Fruit fly (Drosophila melanogaster) whole organism, embryonic: Measurements from ENCODE around the gene atl.

Experiments used
- Asciz ChIP-seq: fragments of 200-800 bp; sonication (Bioruptor generic); optimal IDR thresholded peaks from 2 replicates; lab custom pipeline; 2017; ENCODE audit warnings: missing biosample characterization, mild to moderate bottlenecking, missing genetic modification characterization, missing genetic modification reagents
- CG1529 ChIP-seq: fragments of 200-800 bp; sonication (Bioruptor generic); optimal IDR thresholded peaks from 3 replicates; lab custom pipeline; 2018; ENCODE audit warnings: missing biosample characterization, missing genetic modification characterization
- CG3281 ChIP-seq: fragments of 200-800 bp; sonication (Bioruptor generic); optimal IDR thresholded peaks from 3 replicates; lab custom pipeline; 2017; ENCODE audit warnings: missing biosample characterization, mild to moderate bottlenecking, missing genetic modification characterization
- CG4424 ChIP-seq: fragments of 200-800 bp; sonication (Bioruptor generic); optimal IDR thresholded peaks from 3 replicates; lab custom pipeline; 2016; ENCODE audit warnings: missing biosample characterization, missing genetic modification characterization
- CG8478 ChIP-seq: fragments of >200 bp; optimal IDR thresholded peaks from 2 replicates; lab custom pipeline; 2018
- CoRest ChIP-seq: fragments of 200-800 bp; sonication (Bioruptor generic); optimal IDR thresholded peaks from 3 replicates; lab custom pipeline; 2018; ENCODE audit warnings: missing biosample characterization, mild to moderate bottlenecking, missing genetic modification characterization, moderate library complexity
- Elba2 ChIP-seq: fragments of 200-800 bp; sonication (Bioruptor generic); optimal IDR thresholded peaks from 3 replicates; lab custom pipeline; 2016; ENCODE audit warnings: missing biosample characterization, missing genetic modification characterization
- H15 ChIP-seq: fragments of 200-800 bp; sonication (Bioruptor generic); IDR thresholded peaks from 3 replicates; pipeline ENCODE4 v1.3.6; 2022; ENCODE audit warnings: missing biosample characterization, missing genetic modification characterization
- Sox102F ChIP-seq: fragments of 200-800 bp; sonication (Bioruptor generic); optimal IDR thresholded peaks from 2 replicates; lab custom pipeline; 2018; ENCODE audit warnings: missing biosample characterization, mild to moderate bottlenecking, missing genetic modification characterization, moderate library complexity
- bigmax ChIP-seq: fragments of 200-800 bp; sonication (Bioruptor generic); optimal IDR thresholded peaks from 2 replicates; lab custom pipeline; 2018; ENCODE audit warnings: missing biosample characterization, mild to moderate bottlenecking, missing genetic modification characterization
- lmd ChIP-seq: fragments of 200-800 bp; sonication (Bioruptor generic); IDR thresholded peaks from 2 replicates; pipeline ENCODE4 v1.3.6; 2022; ENCODE audit warnings: missing biosample characterization, missing genetic modification characterization
- luna ChIP-seq: fragments of 200-800 bp; sonication (Bioruptor generic); optimal IDR thresholded peaks from 2 replicates; lab custom pipeline; 2016; ENCODE audit warnings: missing biosample characterization, missing genetic modification characterization
- mam ChIP-seq: fragments of 200-800 bp; sonication (Bioruptor generic); optimal IDR thresholded peaks from 3 replicates; lab custom pipeline; 2016; ENCODE audit warnings: missing biosample characterization, missing genetic modification characterization
- stc ChIP-seq: fragments of 200-800 bp; sonication (Bioruptor generic); IDR thresholded peaks from 2 replicates; pipeline ENCODE4 v1.3.6; 2022; ENCODE audit warnings: missing biosample characterization, missing genetic modification characterization

DNA sequence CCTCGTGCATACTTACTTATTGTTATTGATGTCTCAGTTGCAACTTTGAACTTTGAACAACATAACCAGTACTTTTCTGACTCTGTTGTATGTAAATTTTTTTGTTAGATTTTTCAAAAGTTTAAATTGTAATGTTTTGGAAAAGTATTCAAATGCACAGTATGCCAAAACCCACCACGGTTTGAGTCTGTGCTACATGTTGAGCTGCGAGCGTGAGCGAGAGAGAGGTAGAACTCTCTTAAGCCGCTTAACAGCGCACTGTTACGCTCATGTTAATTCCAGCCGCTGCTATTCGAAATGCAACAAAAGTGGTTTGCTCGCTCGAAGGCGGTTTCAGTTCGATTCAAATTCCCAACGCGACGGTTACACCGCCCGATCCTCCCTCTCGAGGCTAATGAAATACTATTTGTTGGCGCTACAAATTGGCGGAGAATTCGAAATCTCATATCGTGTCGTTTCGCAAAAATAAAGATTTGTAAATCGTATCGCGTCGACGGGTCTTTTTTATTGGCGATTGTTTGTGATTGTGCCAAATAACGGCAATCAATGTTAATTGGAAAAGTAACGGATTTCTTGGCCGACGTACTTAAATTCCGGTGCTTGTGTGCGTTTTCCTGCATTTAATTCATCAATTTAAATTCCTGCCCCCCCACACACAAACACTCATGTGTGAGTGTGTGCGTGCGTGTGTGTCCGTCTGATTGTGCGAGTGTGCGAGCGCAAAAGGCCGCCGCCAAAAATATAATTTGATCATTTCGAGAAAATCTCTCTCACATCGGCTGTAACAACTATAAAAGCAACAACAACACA, 36.4 kb upstream of the atl start:
- no peak for TF ChIP-seq CG1529
- no peak for TF ChIP-seq lmd (GFP tag; lab: Robert Waterston, UW)
- TF ChIP-seq mam (GFP tag; lab: Kevin White, UChicago): no peak
- TF ChIP-seq CG8478 (lab: Kevin White, UChicago): no peak
- no peak for TF ChIP-seq Elba2 (GFP tag; lab: Kevin White, UChicago)
- TF ChIP-seq Sox102F (GFP tag; lab: Kevin White, UChicago): no peak
- no peak for TF ChIP-seq luna (GFP tag; lab: Kevin White, UChicago)
- no peak for TF ChIP-seq Asciz (GFP tag; lab: Kevin White, UChicago)
- peak; percentile 18 for TF ChIP-seq CG3281
- TF ChIP-seq CoRest (tag; lab: Kevin White, UChicago): no peak
- TF ChIP-seq CG4424 (GFP tag; lab: Kevin White, UChicago): no peak
- TF ChIP-seq bigmax (GFP tag; lab: Kevin White, UChicago): no peak
- no peak for TF ChIP-seq H15 (GFP tag; lab: Robert Waterston, UW)
- TF ChIP-seq stc (GFP tag; lab: Robert Waterston, UW): no peak
